Worm (Caenorhabditis elegans): Measurements from ENCODE around the gene srd-19.

- no peak for TF ChIP-seq med-1 (GFP tag; optimal IDR thresholded peaks at IDR 0.05; ENCODE audit: insufficient read depth)
- no peak for TF ChIP-seq flt-1 (GFP tag; IDR thresholded peaks at IDR 0.05)
- TF ChIP-seq ztf-29 (GFP tag; IDR thresholded peaks at IDR 0.05), result no peak
- no peak for TF ChIP-seq T22C8.4 (GFP tag; IDR thresholded peaks at IDR 0.05)
These were observed 6.9 kb downstream of the srd-19 start for ce11 chrV:13421697-13422096.

Measured in whole organism, midembryonic.